1 fruit fly cellular context compared by ENCODE assay signal in the genomic region with DNA sequence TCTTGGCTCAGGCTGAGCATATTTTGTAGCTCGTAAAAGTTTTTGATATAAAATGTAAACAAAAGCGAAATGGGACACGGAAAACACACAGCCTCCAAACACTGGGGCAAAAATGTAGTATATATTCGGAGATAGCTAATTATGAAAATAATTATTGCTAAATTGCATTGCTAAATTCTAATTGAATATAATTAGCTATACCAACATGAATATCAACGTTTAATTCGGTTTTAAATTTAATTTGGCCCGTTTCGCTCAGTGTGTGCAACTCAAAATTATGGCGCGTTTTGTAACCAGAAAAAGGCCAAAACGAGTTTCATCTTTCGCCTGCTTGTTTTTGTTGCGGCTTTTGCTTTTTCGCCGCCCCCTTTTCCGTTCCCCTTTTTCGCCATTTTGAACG.
TF ChIP-seq lines count a peak whose summit lies in the region.

No protein-coding gene starts in this region.

TF ChIP-seq in whole organism, embryonic, 481 proteins besides CTCF, POLR2A, EP300 and RAD21 (continued from another document and continues in another):
- no peak for TF ChIP-seq gsb (GFP tag; IDR thresholded peaks at IDR 0.05; lab: Robert Waterston, UW)
- no peak for TF ChIP-seq Elba2 (GFP tag; optimal IDR thresholded peaks at IDR 0.05; lab: Kevin White, UChicago)
- TF ChIP-seq ham (GFP tag; IDR thresholded peaks at IDR 0.05; lab: Robert Waterston, UW), result no peak
- no peak for TF ChIP-seq fd96Cb (tag; optimal IDR thresholded peaks at IDR 0.05; lab: Kevin White, UChicago)
- no peak for TF ChIP-seq CG16815 (GFP tag; optimal IDR thresholded peaks at IDR 0.05; lab: Kevin White, UChicago)
- no peak for TF ChIP-seq CG13123 (GFP tag; optimal IDR thresholded peaks at IDR 0.05; lab: Kevin White, UChicago)
- TF ChIP-seq Vsx1 (GFP tag; optimal IDR thresholded peaks at IDR 0.05; lab: Kevin White, UChicago), result no peak
- no peak for TF ChIP-seq CG16863 (GFP tag; optimal IDR thresholded peaks at IDR 0.05; lab: Kevin White, UChicago)
- no peak for TF ChIP-seq Bdp1 (GFP tag; optimal IDR thresholded peaks at IDR 0.05; lab: Kevin White, UChicago)
- no peak for TF ChIP-seq HmgD (GFP tag; optimal IDR thresholded peaks at IDR 0.05; lab: Kevin White, UChicago)
- no peak for TF ChIP-seq sna (GFP tag; IDR thresholded peaks at IDR 0.05; lab: Robert Waterston, UW; ENCODE audit: partially characterized antibody)
- TF ChIP-seq CG42726 (GFP tag; IDR thresholded peaks at IDR 0.05; lab: Robert Waterston, UW; ENCODE audit: partially characterized antibody), result no peak
- TF ChIP-seq CG6272 (GFP tag; IDR thresholded peaks at IDR 0.05; lab: Robert Waterston, UW), result no peak
- no peak for TF ChIP-seq GATAe (GFP tag; conservative IDR thresholded peaks at IDR 0.05; lab: Robert Waterston, UW)
- TF ChIP-seq Ptx1 (GFP tag; IDR thresholded peaks at IDR 0.05; lab: Robert Waterston, UW), result peak; percentile 50
- TF ChIP-seq knrl (GFP tag; IDR thresholded peaks at IDR 0.05; lab: Robert Waterston, UW; ENCODE audit: partially characterized antibody), result no peak
- no peak for TF ChIP-seq wek (GFP tag; optimal IDR thresholded peaks at IDR 0.05; lab: Kevin White, UChicago)
- TF ChIP-seq ranshi (GFP tag; IDR thresholded peaks at IDR 0.05; lab: Robert Waterston, UW), result peak; percentile 31; the same call in 1 of the 2 replicates
- no peak for TF ChIP-seq Sry-δ (GFP tag; optimal IDR thresholded peaks at IDR 0.05; lab: Kevin White, UChicago)
- no peak for TF ChIP-seq C15 (GFP tag; IDR thresholded peaks at IDR 0.05; lab: Robert Waterston, UW)
- TF ChIP-seq CG4404 (GFP tag; IDR thresholded peaks at IDR 0.05; lab: Robert Waterston, UW), result no peak
- TF ChIP-seq CG6689 (GFP tag; IDR thresholded peaks at IDR 0.05; lab: Robert Waterston, UW), result peak; percentile 25; the same call in 1 of the 2 replicates
- TF ChIP-seq Hr3 (GFP tag; optimal IDR thresholded peaks at IDR 0.05; lab: Kevin White, UChicago), result no peak
- TF ChIP-seq Six4 (GFP tag; optimal IDR thresholded peaks at IDR 0.05; lab: Kevin White, UChicago), result no peak
- TF ChIP-seq CG3163 (GFP tag; optimal IDR thresholded peaks at IDR 0.05; lab: Kevin White, UChicago), result no peak
- TF ChIP-seq chif (GFP tag; optimal IDR thresholded peaks at IDR 0.05; lab: Kevin White, UChicago), result no peak
- no peak for TF ChIP-seq cad (GFP tag; optimal IDR thresholded peaks at IDR 0.05; lab: Kevin White, UChicago)
- TF ChIP-seq Fer1 (GFP tag; optimal IDR thresholded peaks at IDR 0.05; lab: Kevin White, UChicago), result peak; percentile 53
- TF ChIP-seq CG17186 (GFP tag; optimal IDR thresholded peaks at IDR 0.05; lab: Kevin White, UChicago), result no peak
- no peak for TF ChIP-seq Med (GFP tag; lab: Kevin White, UChicago)
- no peak for TF ChIP-seq chn (GFP tag; optimal IDR thresholded peaks at IDR 0.05; lab: Kevin White, UChicago)
- no peak for TF ChIP-seq lola (GFP tag; optimal IDR thresholded peaks at IDR 0.05; lab: Kevin White, UChicago)
- peak; percentile 16 for TF ChIP-seq CG9727 (GFP tag; optimal IDR thresholded peaks at IDR 0.05; lab: Kevin White, UChicago)
- TF ChIP-seq da (GFP tag; optimal IDR thresholded peaks at IDR 0.05; lab: Kevin White, UChicago), result no peak
- TF ChIP-seq zen (tag; optimal IDR thresholded peaks at IDR 0.05; lab: Kevin White, UChicago), result no peak
- TF ChIP-seq CG8924 (tag; optimal IDR thresholded peaks at IDR 0.05; lab: Kevin White, UChicago), result peak; percentile 21
- no peak for TF ChIP-seq CG8089 (GFP tag; optimal IDR thresholded peaks at IDR 0.05; lab: Kevin White, UChicago)
- no peak for TF ChIP-seq shn (GFP tag; optimal IDR thresholded peaks at IDR 0.05; lab: Kevin White, UChicago)
- TF ChIP-seq CG9876 (GFP tag; optimal IDR thresholded peaks at IDR 0.05; lab: Kevin White, UChicago), result no peak
- no peak for TF ChIP-seq CG14050 (GFP tag; IDR thresholded peaks at IDR 0.05; lab: Robert Waterston, UW)
- TF ChIP-seq ac (GFP tag; optimal IDR thresholded peaks at IDR 0.05; lab: Kevin White, UChicago), result no peak
- TF ChIP-seq CG17361 (GFP tag; IDR thresholded peaks at IDR 0.05; lab: Robert Waterston, UW), result no peak
- TF ChIP-seq trem (tag; optimal IDR thresholded peaks at IDR 0.05; lab: Kevin White, UChicago), result no peak
- peak; percentile 54 for TF ChIP-seq Rfx (GFP tag; IDR thresholded peaks at IDR 0.05; lab: Robert Waterston, UW)
- TF ChIP-seq lbe (GFP tag; optimal IDR thresholded peaks at IDR 0.05; lab: Kevin White, UChicago), result no peak
- no peak for TF ChIP-seq wor (GFP tag; IDR thresholded peaks at IDR 0.05; lab: Robert Waterston, UW)
- no peak for TF ChIP-seq disco-r (GFP tag; optimal IDR thresholded peaks at IDR 0.05; lab: Kevin White, UChicago)
- peak; percentile 24 for TF ChIP-seq HHEX (GFP tag; optimal IDR thresholded peaks at IDR 0.05; lab: Kevin White, UChicago)
- TF ChIP-seq tna (GFP tag; IDR thresholded peaks at IDR 0.05; lab: Robert Waterston, UW; ENCODE audit: partially characterized antibody), result no peak
- no peak for TF ChIP-seq mld (GFP tag; IDR thresholded peaks at IDR 0.05; lab: Robert Waterston, UW; ENCODE audit: partially characterized antibody)
- peak; percentile 62 for TF ChIP-seq CG7839 (tag; optimal IDR thresholded peaks at IDR 0.05; lab: Kevin White, UChicago)
- TF ChIP-seq caup (GFP tag; optimal IDR thresholded peaks at IDR 0.05; lab: Kevin White, UChicago; ENCODE audit: severe bottlenecking), result peak; percentile 20
- no peak for TF ChIP-seq peb (GFP tag; IDR thresholded peaks at IDR 0.05; lab: Robert Waterston, UW)
- TF ChIP-seq hkb (optimal IDR thresholded peaks at IDR 0.05; lab: Kevin White, UChicago), result no peak
- TF ChIP-seq hkb (GFP tag; IDR thresholded peaks at IDR 0.05; lab: Robert Waterston, UW), result no peak
- TF ChIP-seq al (GFP tag; IDR thresholded peaks at IDR 0.05; lab: Robert Waterston, UW), result no peak
- TF ChIP-seq dimm (GFP tag; IDR thresholded peaks at IDR 0.05; lab: Robert Waterston, UW), result no peak
- no peak for TF ChIP-seq CG6175 (GFP tag; IDR thresholded peaks at IDR 0.05; lab: Robert Waterston, UW)
- TF ChIP-seq chm (GFP tag; IDR thresholded peaks at IDR 0.05; lab: Robert Waterston, UW), result no peak
- TF ChIP-seq BtbVII (GFP tag; optimal IDR thresholded peaks at IDR 0.05; lab: Kevin White, UChicago), result peak; percentile 9
- peak; percentile 39 for TF ChIP-seq CG15514 (GFP tag; optimal IDR thresholded peaks at IDR 0.05; lab: Kevin White, UChicago)
- TF ChIP-seq Spps (tag; optimal IDR thresholded peaks at IDR 0.05; lab: Kevin White, UChicago), result no peak
- no peak for TF ChIP-seq Stat92E (GFP tag; optimal IDR thresholded peaks at IDR 0.05; lab: Kevin White, UChicago)
- no peak for TF ChIP-seq ftz-f1 (GFP tag; optimal IDR thresholded peaks at IDR 0.05; lab: Kevin White, UChicago)
- TF ChIP-seq CG16779 (GFP tag; IDR thresholded peaks at IDR 0.05; lab: Robert Waterston, UW), result no peak
- TF ChIP-seq ewg (GFP tag; optimal IDR thresholded peaks at IDR 0.05; lab: Kevin White, UChicago), result no peak
- TF ChIP-seq mam (GFP tag; optimal IDR thresholded peaks at IDR 0.05; lab: Kevin White, UChicago), result peak; percentile 21
- no peak for TF ChIP-seq sr (GFP tag; IDR thresholded peaks at IDR 0.05; lab: Robert Waterston, UW)
- TF ChIP-seq CG17802 (tag; optimal IDR thresholded peaks at IDR 0.05; lab: Kevin White, UChicago), result no peak
- TF ChIP-seq pfk (GFP tag; optimal IDR thresholded peaks at IDR 0.05; lab: Kevin White, UChicago), result no peak
- TF ChIP-seq CG10209 (GFP tag; optimal IDR thresholded peaks at IDR 0.05; lab: Kevin White, UChicago), result peak; percentile 18
- TF ChIP-seq dmrt99B (tag; optimal IDR thresholded peaks at IDR 0.05; lab: Kevin White, UChicago), result peak; percentile 49
- no peak for TF ChIP-seq Poxn (GFP tag; IDR thresholded peaks at IDR 0.05; lab: Robert Waterston, UW)
- TF ChIP-seq row (GFP tag; IDR thresholded peaks at IDR 0.05; lab: Robert Waterston, UW), result peak; percentile 60
- TF ChIP-seq CG3726 (GFP tag; IDR thresholded peaks at IDR 0.05; lab: Robert Waterston, UW), result no peak
- TF ChIP-seq CG11456 (GFP tag; IDR thresholded peaks at IDR 0.05; lab: Robert Waterston, UW), result no peak
- TF ChIP-seq Dfd (GFP tag; optimal IDR thresholded peaks at IDR 0.05; lab: Kevin White, UChicago), result no peak
- no peak for TF ChIP-seq CG12236 (GFP tag; optimal IDR thresholded peaks at IDR 0.05; lab: Kevin White, UChicago)
- no peak for TF ChIP-seq CG6683 (GFP tag; optimal IDR thresholded peaks at IDR 0.05; lab: Kevin White, UChicago)
- TF ChIP-seq CG9797 (GFP tag; optimal IDR thresholded peaks at IDR 0.05; lab: Kevin White, UChicago), result no peak
- no peak for TF ChIP-seq grn (GFP tag; optimal IDR thresholded peaks at IDR 0.05; lab: Kevin White, UChicago)
- TF ChIP-seq schlank (tag; optimal IDR thresholded peaks at IDR 0.05; lab: Kevin White, UChicago), result no peak
- TF ChIP-seq CG4282 (GFP tag; optimal IDR thresholded peaks at IDR 0.05; lab: Kevin White, UChicago), result no peak
- 0 out of 2 replicates have a peak, but pooled peaks have one; percentile 21 for TF ChIP-seq Adf1 (GFP tag; IDR thresholded peaks at IDR 0.05; lab: Robert Waterston, UW)
- TF ChIP-seq CG12942 (GFP tag; optimal IDR thresholded peaks at IDR 0.05; lab: Kevin White, UChicago), result no peak
- TF ChIP-seq Xrp1 (GFP tag; IDR thresholded peaks at IDR 0.05; lab: Robert Waterston, UW), result no peak
- TF ChIP-seq CG2120 (GFP tag; optimal IDR thresholded peaks at IDR 0.05; lab: Kevin White, UChicago), result peak; percentile 57
- 0 out of 3 replicates have a peak, but pooled peaks have one; percentile 30 for TF ChIP-seq CG11695 (GFP tag; IDR thresholded peaks at IDR 0.05; lab: Robert Waterston, UW)
- peak; percentile 9 for TF ChIP-seq CG9609 (GFP tag; optimal IDR thresholded peaks at IDR 0.05; lab: Kevin White, UChicago)
- no peak for TF ChIP-seq ems (GFP tag; optimal IDR thresholded peaks at IDR 0.05; lab: Kevin White, UChicago)
- TF ChIP-seq fd3F (GFP tag; optimal IDR thresholded peaks at IDR 0.05; lab: Kevin White, UChicago), result no peak
- no peak for TF ChIP-seq CG5245 (GFP tag; optimal IDR thresholded peaks at IDR 0.05; lab: Kevin White, UChicago)
- TF ChIP-seq CG3281 (GFP tag; optimal IDR thresholded peaks at IDR 0.05; lab: Kevin White, UChicago), result peak; percentile 47
- TF ChIP-seq CG13424 (tag; optimal IDR thresholded peaks at IDR 0.05; lab: Kevin White, UChicago), result peak; percentile 17
- TF ChIP-seq sug (tag; optimal IDR thresholded peaks at IDR 0.05; lab: Kevin White, UChicago), result peak; percentile 5
- no peak for TF ChIP-seq CG10654 (GFP tag; optimal IDR thresholded peaks at IDR 0.05; lab: Kevin White, UChicago)
- TF ChIP-seq YL-1 (GFP tag; optimal IDR thresholded peaks at IDR 0.05; lab: Kevin White, UChicago), result no peak
- TF ChIP-seq D19B (GFP tag; optimal IDR thresholded peaks at IDR 0.05; lab: Kevin White, UChicago), result no peak
- no peak for TF ChIP-seq chinmo (GFP tag; IDR thresholded peaks at IDR 0.05; lab: Robert Waterston, UW; ENCODE audit: partially characterized antibody)
- 0 out of 3 replicates have a peak, but pooled peaks have one; percentile 25 for TF ChIP-seq Aef1 (GFP tag; IDR thresholded peaks at IDR 0.05; lab: Robert Waterston, UW)
- TF ChIP-seq Hsf (GFP tag; optimal IDR thresholded peaks at IDR 0.05; lab: Kevin White, UChicago), result peak; percentile 10
- no peak for TF ChIP-seq Antp (GFP tag; optimal IDR thresholded peaks at IDR 0.05; lab: Kevin White, UChicago)
- no peak for TF ChIP-seq CG4360 (GFP tag; IDR thresholded peaks at IDR 0.05; lab: Robert Waterston, UW)
- no peak for TF ChIP-seq CG11560 (tag; IDR thresholded peaks at IDR 0.05; lab: Robert Waterston, UW)
- peak; percentile 6 for TF ChIP-seq HLH54F (GFP tag; optimal IDR thresholded peaks at IDR 0.05; lab: Kevin White, UChicago)
- TF ChIP-seq CG17829 (tag; optimal IDR thresholded peaks at IDR 0.05; lab: Kevin White, UChicago), result no peak
- no peak for TF ChIP-seq CG10979 (tag; optimal IDR thresholded peaks at IDR 0.05; lab: Kevin White, UChicago)
- no peak for TF ChIP-seq CG2875 (GFP tag; optimal IDR thresholded peaks at IDR 0.05; lab: Kevin White, UChicago)
- no peak for TF ChIP-seq sd (tag; optimal IDR thresholded peaks at IDR 0.05; lab: Kevin White, UChicago)
- TF ChIP-seq Ssrp (tag; optimal IDR thresholded peaks at IDR 0.05; lab: Kevin White, UChicago), result no peak
- TF ChIP-seq sim (GFP tag; IDR thresholded peaks at IDR 0.05; lab: Robert Waterston, UW), result no peak
- TF ChIP-seq CG16813 (GFP tag; IDR thresholded peaks at IDR 0.05; lab: Robert Waterston, UW; ENCODE audit: partially characterized antibody), result no peak
- TF ChIP-seq Dll (GFP tag; IDR thresholded peaks at IDR 0.05; lab: Robert Waterston, UW; ENCODE audit: partially characterized antibody), result no peak
- no peak for TF ChIP-seq CG1792 (GFP tag; optimal IDR thresholded peaks at IDR 0.05; lab: Kevin White, UChicago)
- TF ChIP-seq TFAM (GFP tag; optimal IDR thresholded peaks at IDR 0.05; lab: Kevin White, UChicago), result no peak
- no peak for TF ChIP-seq Jarid2 (GFP tag; optimal IDR thresholded peaks at IDR 0.05; lab: Kevin White, UChicago)
- no peak for TF ChIP-seq crc (GFP tag; optimal IDR thresholded peaks at IDR 0.05; lab: Kevin White, UChicago)
- TF ChIP-seq CG6854 (GFP tag; optimal IDR thresholded peaks at IDR 0.05; lab: Kevin White, UChicago), result peak; percentile 13
- TF ChIP-seq unpg (GFP tag; optimal IDR thresholded peaks at IDR 0.05; lab: Kevin White, UChicago), result peak; percentile 11
- TF ChIP-seq CG18599 (GFP tag; optimal IDR thresholded peaks at IDR 0.05; lab: Kevin White, UChicago), result peak; percentile 80
- no peak for TF ChIP-seq cg (GFP tag; optimal IDR thresholded peaks at IDR 0.05; lab: Kevin White, UChicago)
- no peak for TF ChIP-seq Bgb (GFP tag; IDR thresholded peaks at IDR 0.05; lab: Robert Waterston, UW; ENCODE audit: partially characterized antibody)
- no peak for TF ChIP-seq exex (tag; optimal IDR thresholded peaks at IDR 0.05; lab: Kevin White, UChicago)
- no peak for TF ChIP-seq D19A (tag; optimal IDR thresholded peaks at IDR 0.05; lab: Kevin White, UChicago)
- TF ChIP-seq lov (optimal IDR thresholded peaks at IDR 0.05; lab: Kevin White, UChicago), result no peak
- no peak for TF ChIP-seq lov (GFP tag; IDR thresholded peaks at IDR 0.05; lab: Robert Waterston, UW)
- no peak for TF ChIP-seq ap (GFP tag; IDR thresholded peaks at IDR 0.05; lab: Robert Waterston, UW)
- no peak for TF ChIP-seq kni (GFP tag; optimal IDR thresholded peaks at IDR 0.05; lab: Kevin White, UChicago)
- TF ChIP-seq CG2202 (tag; optimal IDR thresholded peaks at IDR 0.05; lab: Kevin White, UChicago), result no peak
- TF ChIP-seq Mad (GFP tag; optimal IDR thresholded peaks at IDR 0.05; lab: Kevin White, UChicago), result no peak
- no peak for TF ChIP-seq CG8478 (optimal IDR thresholded peaks at IDR 0.05; lab: Kevin White, UChicago)
- TF ChIP-seq CG10462 (GFP tag; optimal IDR thresholded peaks at IDR 0.05; lab: Kevin White, UChicago), result no peak
- no peak for TF ChIP-seq CG1647 (GFP tag; optimal IDR thresholded peaks at IDR 0.05; lab: Kevin White, UChicago)
